Worm (Caenorhabditis elegans): ENCODE data around the gene Y94H6A.5.
"Not testable (repeated sequence)": the region's sequence is repeated elsewhere in the genome, so short reads cannot be mapped to it uniquely, and the experiment has no call there.

- not testable (repeated sequence) for TF ChIP-seq nhr-77 (tag; optimal IDR thresholded peaks at IDR 0.05); ztf-11 (tag; optimal IDR thresholded peaks at IDR 0.05); ama-1 (optimal IDR thresholded peaks at IDR 0.05)
Observed at ce11 chrIV:2740035-2740434, 36.3 kb upstream of the Y94H6A.5 start.

All from whole organism, L1 larva.